Fruit fly (Drosophila melanogaster): Measurements from ENCODE around the gene dpr16.

The dpr16 gene

dm6 chr3R:5198302-5198701 lies 47.6 kb downstream of the dpr16 start (continued):
- TF ChIP-seq Stat92E (GFP tag; optimal IDR thresholded peaks at IDR 0.05) = no peak
- no peak for TF ChIP-seq CG9797 (GFP tag; optimal IDR thresholded peaks at IDR 0.05)
- TF ChIP-seq vfl (GFP tag; optimal IDR thresholded peaks at IDR 0.05) = peak; percentile 53
- TF ChIP-seq ro (GFP tag; IDR thresholded peaks at IDR 0.05) = no peak
- TF ChIP-seq tgo (GFP tag; IDR thresholded peaks at IDR 0.05) = peak; percentile 32; the same call in 1 of the 3 replicates
- TF ChIP-seq Max (GFP tag; optimal IDR thresholded peaks at IDR 0.05) = no peak
- TF ChIP-seq zf30C (GFP tag; optimal IDR thresholded peaks at IDR 0.05) = peak; percentile 51
- no peak for TF ChIP-seq chm (GFP tag; IDR thresholded peaks at IDR 0.05)
- TF ChIP-seq CG12659 (GFP tag; optimal IDR thresholded peaks at IDR 0.05) = peak; percentile 62
- TF ChIP-seq chn (GFP tag; optimal IDR thresholded peaks at IDR 0.05) = peak; percentile 31
- TF ChIP-seq Gsc (GFP tag; IDR thresholded peaks at IDR 0.05) = no peak
- TF ChIP-seq CG1233 (GFP tag; optimal IDR thresholded peaks at IDR 0.05) = peak; percentile 23
- TF ChIP-seq C15 (GFP tag; IDR thresholded peaks at IDR 0.05) = no peak
- TF ChIP-seq prd (optimal IDR thresholded peaks at IDR 0.05) = no peak
- TF ChIP-seq prd (GFP tag; IDR thresholded peaks at IDR 0.05) = peak; percentile 56; the same call in 2 of the 3 replicates
- TF ChIP-seq Ada2b (GFP tag; IDR thresholded peaks at IDR 0.05) = peak; percentile 62; the same call in 1 of the 2 replicates
- no peak for TF ChIP-seq CTCF (GFP tag; optimal IDR thresholded peaks at IDR 0.05)
- no peak for TF ChIP-seq CG17186 (GFP tag; optimal IDR thresholded peaks at IDR 0.05)
- peak; percentile 48 for TF ChIP-seq CG6813 (GFP tag; optimal IDR thresholded peaks at IDR 0.05)
- TF ChIP-seq CG6272 (GFP tag; IDR thresholded peaks at IDR 0.05) = no peak; the same call in 1 of the 2 replicates
- TF ChIP-seq CG6854 (GFP tag; optimal IDR thresholded peaks at IDR 0.05) = peak; percentile 40
- peak; percentile 79 for TF ChIP-seq lilli (GFP tag; optimal IDR thresholded peaks at IDR 0.05)
- TF ChIP-seq h (optimal IDR thresholded peaks at IDR 0.05) = no peak
- no peak for TF ChIP-seq CG8359 (GFP tag; optimal IDR thresholded peaks at IDR 0.05; ENCODE audit: borderline replicate concordance)
- TF ChIP-seq Eip74EF (GFP tag; optimal IDR thresholded peaks at IDR 0.05) = no peak
- no peak for TF ChIP-seq pita (GFP tag; optimal IDR thresholded peaks at IDR 0.05)
- TF ChIP-seq crc (GFP tag; optimal IDR thresholded peaks at IDR 0.05) = peak; percentile 26
- 0 out of 3 replicates have a peak, but pooled peaks have one; percentile 26 for TF ChIP-seq CG6791 (GFP tag; IDR thresholded peaks at IDR 0.05; ENCODE audit: partially characterized antibody)
- TF ChIP-seq Nf-YB (GFP tag; optimal IDR thresholded peaks at IDR 0.05) = no peak
- no peak for TF ChIP-seq exex (tag; optimal IDR thresholded peaks at IDR 0.05)
- TF ChIP-seq dm (GFP tag; optimal IDR thresholded peaks at IDR 0.05) = no peak
- no peak for TF ChIP-seq CG30020 (tag; optimal IDR thresholded peaks at IDR 0.05)
- peak in 1 of 2 experiments; percentile 45 for TF ChIP-seq Pdp1 (GFP tag; optimal IDR thresholded peaks at IDR 0.05)
- no peak for TF ChIP-seq CrebB (tag; optimal IDR thresholded peaks at IDR 0.05)
- TF ChIP-seq grau (tag; optimal IDR thresholded peaks at IDR 0.05) = peak; percentile 65
- TF ChIP-seq trem (tag; optimal IDR thresholded peaks at IDR 0.05) = no peak
- TF ChIP-seq Antp (GFP tag; optimal IDR thresholded peaks at IDR 0.05) = peak; percentile 59
- TF ChIP-seq dati (GFP tag; IDR thresholded peaks at IDR 0.05) = no peak
- TF ChIP-seq Dip3 (GFP tag; optimal IDR thresholded peaks at IDR 0.05) = peak; percentile 62
- peak; percentile 59; the same call in 1 of the 2 replicates for TF ChIP-seq Oaz (GFP tag; IDR thresholded peaks at IDR 0.05)
- TF ChIP-seq fu2 (GFP tag; optimal IDR thresholded peaks at IDR 0.05) = peak; percentile 53
- peak; percentile 66 for TF ChIP-seq Side (GFP tag; optimal IDR thresholded peaks at IDR 0.05)
- TF ChIP-seq repo (GFP tag; optimal IDR thresholded peaks at IDR 0.05) = no peak
- TF ChIP-seq CG32532 (GFP tag; IDR thresholded peaks at IDR 0.05) = peak; percentile 75; the same call in 1 of the 2 replicates
- no peak for TF ChIP-seq zen (tag; optimal IDR thresholded peaks at IDR 0.05)
- TF ChIP-seq pan (optimal IDR thresholded peaks at IDR 0.05) = no peak
- peak in 1 of 2 experiments; percentile 69 for TF ChIP-seq pan (GFP tag; optimal IDR thresholded peaks at IDR 0.05 in 1 of 2, IDR thresholded peaks at IDR 0.05 in 1 of 2)
- TF ChIP-seq CG13123 (GFP tag; optimal IDR thresholded peaks at IDR 0.05) = no peak
- no peak for TF ChIP-seq CG5245 (GFP tag; optimal IDR thresholded peaks at IDR 0.05)
- no peak for TF ChIP-seq kni (GFP tag; optimal IDR thresholded peaks at IDR 0.05)
- TF ChIP-seq Trl (optimal IDR thresholded peaks at IDR 0.05) = no peak
- TF ChIP-seq Trl (GFP tag; optimal IDR thresholded peaks at IDR 0.05) = peak; percentile 60
- TF ChIP-seq sens-2 (GFP tag; IDR thresholded peaks at IDR 0.05) = no peak

All from whole organism, embryonic.